Fruit fly (Drosophila melanogaster) whole organism, larva: ENCODE measurements around the gene CG1774.

ENCODE experiments used
- noc ChIP-seq: fragments of 200-800 bp; sonication (Bioruptor generic); optimal IDR thresholded peaks from 3 replicates; lab custom pipeline; 2019; ENCODE audit warnings: missing biosample characterization, mild to moderate bottlenecking, missing genetic modification characterization, moderate library complexity

The CG1774 gene

dm6 chr3R:31596071-31596883 is 3.7 kb downstream of the CG1774 start, which contains the start of gene RpL6:
RpL6 (minus strand) TSS chr3R:31596204.
- TF ChIP-seq noc (tag; lab: Kevin White, UChicago) = no peak

- TF ChIP-seq noc (tag; lab: Kevin White, UChicago) = no peak
Measured at dm6 chr3R:31597736-31598431, 5.3 kb downstream of the CG1774 start.

dm6 chr3R:31599538-31600313 is 7.1 kb downstream of the CG1774 start:
- TF ChIP-seq noc (tag; lab: Kevin White, UChicago) = peak; percentile 67

dm6 chr3R:31603246-31603645 is 10.6 kb downstream of the CG1774 start:
- no peak for TF ChIP-seq noc (tag; lab: Kevin White, UChicago)

DNA sequence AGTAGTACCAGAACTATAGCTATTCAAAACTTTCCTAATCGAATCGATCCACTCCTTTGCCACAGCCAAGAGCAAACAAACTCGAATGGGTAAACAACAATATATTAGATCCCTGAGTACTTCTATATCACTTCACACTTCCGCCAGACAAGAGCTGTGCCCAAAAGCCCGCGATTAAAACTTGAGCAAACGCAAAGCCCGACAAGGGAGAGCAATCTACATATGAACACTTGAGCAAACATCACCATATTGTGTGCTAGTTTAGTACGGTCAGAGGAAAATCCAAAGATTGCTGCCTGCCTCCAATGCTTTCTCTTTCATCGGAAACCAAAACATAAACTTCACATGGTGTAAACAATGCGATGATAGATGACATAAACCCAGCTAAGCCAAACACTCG is 11.1 kb downstream of the CG1774 start:
- TF ChIP-seq noc (tag; lab: Kevin White, UChicago) = no peak

DNA sequence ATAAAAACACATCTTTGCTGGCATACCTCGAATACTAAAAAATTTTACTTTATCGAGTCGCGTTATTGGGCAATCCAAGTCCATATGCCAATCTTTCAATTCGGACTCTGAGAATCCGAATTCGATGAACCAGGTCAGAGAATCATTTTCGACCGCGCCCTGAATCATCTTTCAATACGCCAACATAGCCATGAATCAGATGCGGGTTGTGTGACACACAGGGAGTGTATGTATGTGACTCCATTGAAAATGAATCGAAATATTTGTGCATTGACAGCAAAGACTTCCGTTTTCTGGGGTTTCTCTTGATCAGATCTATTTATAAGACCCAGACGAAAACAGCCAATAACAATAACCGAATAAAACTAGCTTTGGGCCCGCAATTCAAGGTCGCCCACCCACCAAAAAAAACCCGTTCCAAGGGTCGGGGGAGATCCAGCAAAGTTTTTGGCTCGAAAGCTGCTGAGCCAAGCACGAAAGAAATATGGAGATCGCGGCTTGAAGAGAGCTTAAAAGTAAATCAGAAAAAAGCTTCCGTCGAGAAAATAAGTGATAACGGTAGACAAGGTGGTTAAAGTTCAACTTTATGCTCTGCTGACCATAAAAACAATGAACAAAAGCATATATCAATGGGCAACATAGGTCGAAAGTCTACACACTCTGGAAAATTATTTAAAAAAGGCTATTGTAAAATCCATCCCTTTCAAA is 12.0 kb downstream of the CG1774 start:
- TF ChIP-seq noc (tag; lab: Kevin White, UChicago) = no peak

DNA sequence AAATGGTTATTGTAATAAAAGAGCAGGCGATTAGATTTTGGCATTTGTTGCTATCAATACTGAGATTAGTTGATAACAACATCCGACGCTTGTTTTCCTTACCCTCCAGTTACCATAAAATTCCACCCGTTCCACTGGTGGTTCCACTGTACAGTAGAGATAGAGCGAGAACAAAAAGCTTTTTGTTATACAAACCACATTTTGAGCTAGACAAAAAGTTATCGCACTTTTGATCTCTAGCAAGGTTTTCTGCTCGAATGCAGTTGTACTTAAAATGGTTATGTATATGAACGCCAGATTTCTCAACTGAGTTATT is 12.5 kb downstream of the CG1774 start:
- TF ChIP-seq noc (tag; lab: Kevin White, UChicago) = no peak

DNA sequence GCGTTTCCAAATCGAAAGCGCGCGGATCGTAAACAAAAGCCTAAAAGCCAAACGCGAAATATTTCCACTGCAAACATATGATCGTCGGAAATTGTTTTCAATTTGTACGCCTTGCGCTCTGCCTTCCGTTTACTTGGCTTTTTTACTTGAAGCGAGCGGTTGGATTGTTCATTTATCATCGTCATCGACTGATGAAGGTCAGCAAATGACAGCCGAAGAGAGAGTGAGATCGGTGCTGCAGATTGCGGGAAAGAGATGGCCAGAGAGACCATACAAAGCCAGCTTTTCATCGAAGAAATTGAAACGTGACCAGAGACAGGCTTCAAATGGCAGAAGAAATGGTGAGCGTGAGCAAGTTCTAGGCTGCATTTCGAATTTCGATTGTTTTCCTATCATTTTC is 13.2 kb downstream of the CG1774 start:
- no peak for TF ChIP-seq noc (tag; lab: Kevin White, UChicago)

DNA sequence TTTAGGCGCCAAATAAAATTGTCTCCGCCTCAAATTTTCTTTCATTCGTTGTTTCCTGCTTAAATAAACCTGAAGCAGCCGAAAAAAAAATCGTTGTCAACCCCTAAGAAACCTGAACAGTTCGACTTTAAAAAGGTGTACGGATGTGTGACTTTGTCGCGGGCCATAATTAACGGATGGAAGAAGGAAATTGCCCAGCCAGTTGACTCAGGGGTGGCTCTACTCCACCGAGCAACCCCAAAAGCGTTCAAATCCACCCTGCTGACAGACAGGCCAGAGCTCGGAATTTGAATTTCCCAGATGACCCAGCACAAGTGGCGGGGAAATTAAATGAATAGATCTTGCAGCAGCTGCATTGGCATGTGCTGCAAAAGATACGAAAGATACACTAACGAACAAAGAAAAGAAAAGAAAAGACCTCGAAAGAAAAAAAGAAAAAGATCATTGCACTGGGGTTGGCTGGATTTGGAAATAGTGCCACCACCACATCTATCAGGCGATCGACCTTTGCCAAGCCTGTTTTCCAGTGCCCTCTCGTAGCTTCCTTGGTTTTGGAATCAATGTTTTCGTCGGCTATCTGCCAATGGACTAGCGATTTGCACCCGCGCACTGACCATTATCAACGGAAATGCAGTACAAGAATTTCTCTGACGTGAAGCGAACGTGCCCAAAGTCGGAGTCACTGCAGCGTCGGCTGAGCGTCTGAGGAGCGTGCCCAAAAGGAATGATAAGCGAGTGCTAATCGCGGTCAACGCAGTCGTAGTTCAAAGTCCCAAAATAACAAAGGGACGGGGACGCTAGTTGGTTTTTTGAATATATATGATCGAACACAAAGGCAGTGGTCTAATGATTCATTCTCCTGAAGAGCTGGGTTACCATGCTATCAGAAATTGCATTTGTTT is 13.9 kb downstream of the CG1774 start:
- no peak for TF ChIP-seq noc (tag; lab: Kevin White, UChicago)

- no peak for TF ChIP-seq noc (tag; lab: Kevin White, UChicago)
Measured at dm6 chr3R:31607287-31607849, 14.8 kb downstream of the CG1774 start.

DNA sequence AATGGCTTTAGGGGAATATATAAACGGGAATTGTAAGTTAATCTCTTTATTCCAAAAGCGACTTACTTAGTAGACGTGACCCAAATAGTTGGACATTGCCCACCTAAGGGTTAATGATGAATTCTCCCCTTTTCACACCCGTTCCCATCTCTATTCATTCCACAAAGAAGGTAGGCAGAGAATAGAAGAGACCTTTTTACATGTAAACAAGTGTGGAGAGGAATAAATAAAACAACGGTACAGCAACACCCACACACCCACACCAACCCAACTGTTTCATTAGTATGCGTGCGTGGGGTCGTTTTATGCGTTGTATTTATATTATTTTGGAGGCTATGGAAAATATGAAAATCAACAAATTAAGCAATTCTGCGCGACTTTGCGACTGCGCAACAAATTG is 15.4 kb downstream of the CG1774 start:
- TF ChIP-seq noc (tag; lab: Kevin White, UChicago) = no peak

DNA sequence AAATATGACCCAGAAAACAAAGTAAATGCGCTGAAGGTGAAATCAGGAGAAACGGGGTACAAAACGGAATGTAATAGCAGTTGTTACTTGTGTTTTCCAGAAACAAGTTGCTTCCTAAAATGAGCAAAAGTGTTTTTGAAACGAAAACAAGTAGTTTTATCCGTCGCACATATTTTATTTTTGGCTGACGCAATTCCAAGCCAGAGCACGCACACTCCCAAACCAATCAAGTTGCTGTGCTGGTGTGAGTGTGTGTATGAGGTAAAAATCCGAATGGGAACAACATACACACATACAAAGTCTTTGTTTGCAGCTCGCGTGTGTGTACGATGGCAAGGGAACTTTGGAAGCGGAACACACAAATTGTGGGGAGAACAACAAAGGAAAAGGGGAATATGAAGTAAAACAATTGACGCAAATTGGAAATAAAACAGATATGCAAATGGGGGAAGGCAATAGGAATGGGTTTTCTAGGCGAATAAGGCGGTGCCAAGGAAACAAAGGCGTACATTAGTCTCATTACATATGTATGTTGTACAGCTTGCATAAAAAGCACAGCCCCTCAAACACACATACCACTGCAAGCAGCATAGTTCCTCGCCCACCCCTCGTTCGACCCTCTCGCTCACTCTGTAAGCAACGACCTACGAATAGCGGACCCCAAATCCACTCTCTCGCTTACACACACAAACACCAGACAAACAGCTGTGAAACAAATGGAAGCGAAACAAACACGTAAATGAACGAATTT is 16.0 kb downstream of the CG1774 start:
- TF ChIP-seq noc (tag; lab: Kevin White, UChicago) = peak; percentile 57

DNA sequence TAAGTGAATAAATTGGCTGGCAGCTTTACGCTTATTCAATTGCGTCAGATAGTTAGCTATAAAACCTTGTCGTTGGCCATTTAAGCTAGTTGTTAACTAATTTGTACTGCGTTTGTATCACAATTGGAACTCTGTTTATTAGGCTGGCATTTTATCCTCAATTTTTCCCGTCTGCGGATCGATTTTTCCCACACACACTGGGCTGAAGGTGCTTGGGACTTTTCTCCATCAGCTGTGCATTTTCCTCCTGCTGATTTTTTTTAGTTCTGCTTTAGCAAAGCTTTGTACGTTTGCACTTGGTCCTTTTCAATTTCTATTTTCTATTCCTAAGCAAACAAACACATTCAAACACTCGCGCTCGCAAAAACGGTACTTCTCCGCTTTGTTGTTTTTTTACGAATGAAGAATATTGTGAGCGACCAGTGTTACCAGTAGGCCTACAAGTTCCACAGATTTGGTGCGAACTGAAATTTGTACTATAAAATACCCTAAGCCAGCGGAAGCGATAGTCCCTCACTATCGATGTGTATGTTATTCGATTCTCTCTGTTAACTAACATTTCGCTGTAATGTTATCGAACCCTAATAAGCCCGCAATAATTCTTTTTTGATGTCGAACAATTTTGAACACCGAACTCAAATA is 16.9 kb downstream of the CG1774 start:
- TF ChIP-seq noc (tag; lab: Kevin White, UChicago) = no peak
